Fruit fly (Drosophila melanogaster): ENCODE results near the gene Or33c.

- TF ChIP-seq CG8478 (optimal IDR thresholded peaks at IDR 0.05), result no peak
- no peak for TF ChIP-seq CTCF (optimal IDR thresholded peaks at IDR 0.05)
Observed at dm6 chr2L:11934205-11934604, 3.6 kb upstream of the Or33c start, which contains the start of gene Or33a.
